Worm (Caenorhabditis elegans): ENCODE data around the gene pes-5.
A peak's percentile ranks its signal among the peaks of the same experiment; 100 is the strongest.

Gene pes-5

ce11 chrII:11806256-11806655 is 23.6 kb downstream of the pes-5 start, which contains the start of gene jmjd-1.1:
TSS of gene jmjd-1.1 (plus strand) at chrII:11806556.
- TF ChIP-seq nhr-90 (tag; optimal IDR thresholded peaks at IDR 0.05) (no peak), fkh-3 (tag; optimal IDR thresholded peaks at IDR 0.05) (no peak), snpc-4 (GFP tag; optimal IDR thresholded peaks at IDR 0.05) (no peak), snpc-4 (tag; optimal IDR thresholded peaks at IDR 0.05) (no peak), F39B2.1 (GFP tag; IDR thresholded peaks at IDR 0.05) (no peak), ceh-100 (GFP tag; IDR thresholded peaks at IDR 0.05) (no peak), nfya-2 (GFP tag; IDR thresholded peaks at IDR 0.05) (no peak), mcd-1 (GFP tag; IDR thresholded peaks at IDR 0.05) (no peak), nhr-80 (tag; optimal IDR thresholded peaks at IDR 0.05) (no peak), B0035.1 (tag; optimal IDR thresholded peaks at IDR 0.05) (no peak), Y56A3A.18 (GFP tag; IDR thresholded peaks at IDR 0.05) (no peak), lin-35 (GFP tag; optimal IDR thresholded peaks at IDR 0.05) (no peak), ekl-4 (GFP tag; IDR thresholded peaks at IDR 0.05) (no peak), lsy-27 (tag; optimal IDR thresholded peaks at IDR 0.05; ENCODE audit: borderline replicate concordance, insufficient read depth) (no peak)

ce11 chrII:11802451-11802850 is 27.4 kb downstream of the pes-5 start, which contains the start of gene F43G6.17:
TSS of gene F43G6.17 (plus strand) at chrII:11802751.
- TF ChIP-seq F52B5.7 (tag; optimal IDR thresholded peaks at IDR 0.05) (no peak), nhr-27 (tag; optimal IDR thresholded peaks at IDR 0.05) (no peak), xnd-1 (tag; optimal IDR thresholded peaks at IDR 0.05) (no peak), Y53G8AR.9 (GFP tag; conservative IDR thresholded peaks at IDR 0.05) (no peak), ceh-100 (GFP tag; IDR thresholded peaks at IDR 0.05) (no peak), Y79H2A.3 (GFP tag; conservative IDR thresholded peaks at IDR 0.05) (no peak), sptf-2 (GFP tag; optimal IDR thresholded peaks at IDR 0.05) (no peak), hmg-20 (GFP tag; IDR thresholded peaks at IDR 0.05) (no peak), athp-1 (tag; optimal IDR thresholded peaks at IDR 0.05) (no peak), attf-3 (GFP tag; conservative IDR thresholded peaks at IDR 0.05) (no peak), hrde-1 (tag; optimal IDR thresholded peaks at IDR 0.05; ENCODE audit: borderline replicate concordance) (no peak), nhr-80 (tag; optimal IDR thresholded peaks at IDR 0.05) (no peak), attf-5 (GFP tag; optimal IDR thresholded peaks at IDR 0.05) (no peak), mes-4 (tag; optimal IDR thresholded peaks at IDR 0.05) (no peak), somi-1 (GFP tag; optimal IDR thresholded peaks at IDR 0.05) (no peak), F33H1.4 (GFP tag; IDR thresholded peaks at IDR 0.05) (no peak)

- no peak for TF ChIP-seq ztf-28 (GFP tag; IDR thresholded peaks at IDR 0.05)
- TF ChIP-seq ztf-6 (GFP tag; IDR thresholded peaks at IDR 0.05) = no peak
- no peak for TF ChIP-seq snpc-1.3 (tag; optimal IDR thresholded peaks at IDR 0.05; ENCODE audit: insufficient read depth)
- TF ChIP-seq nhr-27 (tag; optimal IDR thresholded peaks at IDR 0.05) = no peak
These were observed 31.1 kb downstream of the pes-5 start, which contains the start of gene hda-5 for ce11 chrII:11798737-11799136. TSS of gene hda-5 (plus strand) at chrII:11799037.

- peak; percentile 42 for TF ChIP-seq nhr-80 (tag; optimal IDR thresholded peaks at IDR 0.05)
- no peak for TF ChIP-seq tlf-1 (GFP tag; optimal IDR thresholded peaks at IDR 0.05)
These were observed 32.6 kb downstream of the pes-5 start for ce11 chrII:11797194-11797593.

ce11 chrII:11794392-11794791 is 35.4 kb downstream of the pes-5 start:
- TF ChIP-seq F52B5.7 (tag; optimal IDR thresholded peaks at IDR 0.05) (no peak), F23B12.7 (tag; optimal IDR thresholded peaks at IDR 0.05; ENCODE audit: insufficient read depth) (no peak), F39B2.1 (GFP tag; IDR thresholded peaks at IDR 0.05) (no peak), xnd-1 (tag; optimal IDR thresholded peaks at IDR 0.05) (no peak), lag-1 (GFP tag; IDR thresholded peaks at IDR 0.05) (no peak), athp-1 (tag; optimal IDR thresholded peaks at IDR 0.05) (no peak), dpl-1 (GFP tag; optimal IDR thresholded peaks at IDR 0.05) (no peak), let-526 (GFP tag; IDR thresholded peaks at IDR 0.05) (no peak), tbp1 (GFP tag; optimal IDR thresholded peaks at IDR 0.05) (no peak), mes-4 (tag; optimal IDR thresholded peaks at IDR 0.05) (no peak), madf-6 (GFP tag; IDR thresholded peaks at IDR 0.05) (no peak), ceh-40 (GFP tag; IDR thresholded peaks at IDR 0.05) (no peak), K11D2.4 (GFP tag; IDR thresholded peaks at IDR 0.05) (no peak), atf-7 (tag; optimal IDR thresholded peaks at IDR 0.05) (no peak), madf-3 (GFP tag; IDR thresholded peaks at IDR 0.05) (no peak), attf-6 (GFP tag; IDR thresholded peaks at IDR 0.05) (no peak)

Data from whole organism, young adult.